Fruit fly (Drosophila melanogaster): ENCODE results near the gene CG7110.

CG7110 gene

dm6 chr2L:13367378-13367777, 31.4 kb upstream of the CG7110 start, which contains the start of gene Tap42 (continued):
- TF ChIP-seq croc (GFP tag; conservative IDR thresholded peaks at IDR 0.05), result no peak
- TF ChIP-seq CG7372 (GFP tag; IDR thresholded peaks at IDR 0.05), result no peak
- no peak for TF ChIP-seq da (GFP tag; optimal IDR thresholded peaks at IDR 0.05)
- TF ChIP-seq emc (GFP tag; optimal IDR thresholded peaks at IDR 0.05), result no peak
- no peak for TF ChIP-seq CG31441 (GFP tag; IDR thresholded peaks at IDR 0.05)
- TF ChIP-seq Trl (optimal IDR thresholded peaks at IDR 0.05), result no peak
- no peak for TF ChIP-seq Trl (GFP tag; optimal IDR thresholded peaks at IDR 0.05)
- TF ChIP-seq ab (GFP tag; optimal IDR thresholded peaks at IDR 0.05), result no peak
- TF ChIP-seq gsb-n (tag; optimal IDR thresholded peaks at IDR 0.05), result no peak
- TF ChIP-seq peb (GFP tag; IDR thresholded peaks at IDR 0.05), result no peak
- TF ChIP-seq CoRest (tag; optimal IDR thresholded peaks at IDR 0.05), result peak; percentile 50
- no peak for TF ChIP-seq TFAM (GFP tag; optimal IDR thresholded peaks at IDR 0.05)
- TF ChIP-seq crp (GFP tag; optimal IDR thresholded peaks at IDR 0.05), result peak; percentile 27 to 90
- TF ChIP-seq CG9876 (GFP tag; optimal IDR thresholded peaks at IDR 0.05), result no peak
- no peak for TF ChIP-seq Ets65A (GFP tag)
- no peak for TF ChIP-seq CG6654 (GFP tag; optimal IDR thresholded peaks at IDR 0.05)
- TF ChIP-seq CG13424 (tag; optimal IDR thresholded peaks at IDR 0.05), result peak; percentile 49
- TF ChIP-seq CG8944 (GFP tag; optimal IDR thresholded peaks at IDR 0.05), result no peak
- no peak for TF ChIP-seq NFAT (GFP tag; IDR thresholded peaks at IDR 0.05)
- no peak for TF ChIP-seq H2.0 (GFP tag; IDR thresholded peaks at IDR 0.05)
- TF ChIP-seq CG4328 (GFP tag; optimal IDR thresholded peaks at IDR 0.05), result no peak
- TF ChIP-seq jing (GFP tag; optimal IDR thresholded peaks at IDR 0.05), result no peak
- TF ChIP-seq abd-A (tag; optimal IDR thresholded peaks at IDR 0.05), result no peak
- TF ChIP-seq CG9609 (GFP tag; optimal IDR thresholded peaks at IDR 0.05), result no peak
- no peak for TF ChIP-seq CG3065 (GFP tag; optimal IDR thresholded peaks at IDR 0.05)
- peak; percentile 41 for TF ChIP-seq nerfin-1 (tag; optimal IDR thresholded peaks at IDR 0.05)
- no peak for TF ChIP-seq Dref (GFP tag; IDR thresholded peaks at IDR 0.05)
- no peak for TF ChIP-seq Lim3 (GFP tag; IDR thresholded peaks at IDR 0.05)
- TF ChIP-seq CG34224 (GFP tag; IDR thresholded peaks at IDR 0.05; ENCODE audit: partially characterized antibody), result no peak
- no peak for TF ChIP-seq CG14965 (GFP tag; optimal IDR thresholded peaks at IDR 0.05; ENCODE audit: borderline replicate concordance)
- no peak for TF ChIP-seq CG2889 (GFP tag; IDR thresholded peaks at IDR 0.05)
- TF ChIP-seq CG12155 (GFP tag; optimal IDR thresholded peaks at IDR 0.05), result peak; percentile 22
- peak; percentile 20 for TF ChIP-seq az2 (GFP tag; optimal IDR thresholded peaks at IDR 0.05)
- TF ChIP-seq CG14014 (GFP tag; IDR thresholded peaks at IDR 0.05), result no peak
- no peak for TF ChIP-seq CG4820 (GFP tag; optimal IDR thresholded peaks at IDR 0.05)
- TF ChIP-seq CG3407 (GFP tag; optimal IDR thresholded peaks at IDR 0.05), result no peak
- TF ChIP-seq CG18599 (GFP tag; optimal IDR thresholded peaks at IDR 0.05), result no peak
- peak; percentile 53 for TF ChIP-seq CG12659 (GFP tag; optimal IDR thresholded peaks at IDR 0.05)
- no peak for TF ChIP-seq vnd (GFP tag; IDR thresholded peaks at IDR 0.05; ENCODE audit: partially characterized antibody)
- no peak for TF ChIP-seq slbo (GFP tag; IDR thresholded peaks at IDR 0.05)
- no peak for TF ChIP-seq chn (GFP tag; optimal IDR thresholded peaks at IDR 0.05)
- peak; percentile 54 for TF ChIP-seq CG15514 (GFP tag; optimal IDR thresholded peaks at IDR 0.05)
- no peak for TF ChIP-seq Lpt (GFP tag; optimal IDR thresholded peaks at IDR 0.05)
- TF ChIP-seq Atf-2 (GFP tag; optimal IDR thresholded peaks at IDR 0.05), result no peak
- TF ChIP-seq Dip2 (GFP tag; IDR thresholded peaks at IDR 0.05), result no peak
- TF ChIP-seq otp (GFP tag; IDR thresholded peaks at IDR 0.05), result no peak
- peak; percentile 51 for TF ChIP-seq lilli (GFP tag; optimal IDR thresholded peaks at IDR 0.05)
- TF ChIP-seq CG10431 (GFP tag; optimal IDR thresholded peaks at IDR 0.05), result no peak
- no peak for TF ChIP-seq crol (GFP tag; IDR thresholded peaks at IDR 0.05)
- no peak for TF ChIP-seq Nf-YA (GFP tag; IDR thresholded peaks at IDR 0.05)
- peak; percentile 22 for TF ChIP-seq CG2678 (tag; optimal IDR thresholded peaks at IDR 0.05)
- no peak for TF ChIP-seq oc (tag; optimal IDR thresholded peaks at IDR 0.05)
- TF ChIP-seq salm (tag; optimal IDR thresholded peaks at IDR 0.05), result no peak
